Worm (Caenorhabditis elegans): ENCODE measurements around the gene ttr-33.
A peak's percentile ranks its signal among the peaks of the same experiment; 100 is the strongest.

Gene ttr-33

ce11 chrV:7804801-7805163 lies 32.9 kb downstream of the ttr-33 start, which contains the start of gene xpo-1:
xpo-1 (plus strand) TSS chrV:7805064.
- TF ChIP-seq che-1 (tag; optimal IDR thresholded peaks at IDR 0.05) (no peak), pag-3 (tag; optimal IDR thresholded peaks at IDR 0.05; ENCODE audit: borderline replicate concordance) (no peak), odd-2 (tag; optimal IDR thresholded peaks at IDR 0.05) (no peak), nhr-11 (tag; optimal IDR thresholded peaks at IDR 0.05) (no peak), fkh-10 (GFP tag; optimal IDR thresholded peaks at IDR 0.05) (no peak), Y22D7AL.16 (tag; optimal IDR thresholded peaks at IDR 0.05) (no peak), ceh-9 (tag; optimal IDR thresholded peaks at IDR 0.05) (no peak), npax-4 (tag; optimal IDR thresholded peaks at IDR 0.05) (no peak), ahr-1 (tag; optimal IDR thresholded peaks at IDR 0.05) (no peak), pax-1 (tag; optimal IDR thresholded peaks at IDR 0.05) (no peak), ceh-19 (GFP tag; optimal IDR thresholded peaks at IDR 0.05) (no peak), eyg-1 (tag; optimal IDR thresholded peaks at IDR 0.05) (no peak), madf-2 (tag; optimal IDR thresholded peaks at IDR 0.05) (no peak), fax-1 (tag; optimal IDR thresholded peaks at IDR 0.05) (no peak), pros-1 (tag; optimal IDR thresholded peaks at IDR 0.05) (no peak)

ce11 chrV:7804064-7804800 lies 33.5 kb downstream of the ttr-33 start, which contains the start of gene uvs-1:
uvs-1 (minus strand) TSS chrV:7804208.
- TF ChIP-seq Y22D7AL.16 (tag; optimal IDR thresholded peaks at IDR 0.05) (no peak), odd-2 (tag; optimal IDR thresholded peaks at IDR 0.05) (no peak), hlh-30 (tag; optimal IDR thresholded peaks at IDR 0.05; ENCODE audit: insufficient read depth) (peak; percentile 94), pha-2 (tag; optimal IDR thresholded peaks at IDR 0.05) (peak; percentile 13), ceh-34 (tag; optimal IDR thresholded peaks at IDR 0.05) (peak; percentile 1), ceh-31 (tag; optimal IDR thresholded peaks at IDR 0.05) (peak; percentile 41), tbx-2 (tag; optimal IDR thresholded peaks at IDR 0.05) (peak; percentile 60), ceh-18 (tag; optimal IDR thresholded peaks at IDR 0.05) (no peak), pat-9 (tag; optimal IDR thresholded peaks at IDR 0.05) (no peak), unc-86 (tag; optimal IDR thresholded peaks at IDR 0.05) (no peak)

ce11 chrV:7803563-7803962 lies 34.1 kb downstream of the ttr-33 start:
- TF ChIP-seq sdc-2 (tag; optimal IDR thresholded peaks at IDR 0.05) = no peak
- no peak for TF ChIP-seq fkh-6 (tag; optimal IDR thresholded peaks at IDR 0.05)
- no peak for TF ChIP-seq fax-1 (tag; optimal IDR thresholded peaks at IDR 0.05)
- TF ChIP-seq unc-86 (tag; optimal IDR thresholded peaks at IDR 0.05) = no peak
- no peak for TF ChIP-seq tbx-7 (tag; optimal IDR thresholded peaks at IDR 0.05)
- no peak for TF ChIP-seq rnt-1 (tag; optimal IDR thresholded peaks at IDR 0.05)
- no peak for TF ChIP-seq ceh-2 (tag; optimal IDR thresholded peaks at IDR 0.05)
- no peak for TF ChIP-seq ahr-1 (tag; optimal IDR thresholded peaks at IDR 0.05)
- TF ChIP-seq unc-42 (tag; optimal IDR thresholded peaks at IDR 0.05) = no peak
- TF ChIP-seq hlh-30 (tag; optimal IDR thresholded peaks at IDR 0.05; ENCODE audit: insufficient read depth) = no peak
- no peak for TF ChIP-seq ztf-16 (tag; optimal IDR thresholded peaks at IDR 0.05)
- no peak for TF ChIP-seq nfya-1 (tag; optimal IDR thresholded peaks at IDR 0.05)
- no peak for TF ChIP-seq C38D4.7 (GFP tag; optimal IDR thresholded peaks at IDR 0.05)
- TF ChIP-seq ceh-19 (GFP tag; optimal IDR thresholded peaks at IDR 0.05) = no peak
- no peak for TF ChIP-seq K02D7.2 (tag; optimal IDR thresholded peaks at IDR 0.05)
- TF ChIP-seq ceh-48 (tag; optimal IDR thresholded peaks at IDR 0.05) = no peak
- no peak for TF ChIP-seq ceh-30 (tag; optimal IDR thresholded peaks at IDR 0.05)

ce11 chrV:7798079-7798478 lies 39.6 kb downstream of the ttr-33 start, which contains the start of gene ZK742.7:
ZK742.7 (plus strand) TSS chrV:7798379.
- no peak for TF ChIP-seq pqm-1 (tag; optimal IDR thresholded peaks at IDR 0.05)
- TF ChIP-seq ceh-2 (tag; optimal IDR thresholded peaks at IDR 0.05) = no peak
- TF ChIP-seq npax-4 (tag; optimal IDR thresholded peaks at IDR 0.05) = no peak
- no peak for TF ChIP-seq madf-2 (tag; optimal IDR thresholded peaks at IDR 0.05)
- TF ChIP-seq K09A11.1 (tag; optimal IDR thresholded peaks at IDR 0.05; ENCODE audit: insufficient read depth) = no peak
- TF ChIP-seq ceh-24 (tag; optimal IDR thresholded peaks at IDR 0.05) = no peak
- TF ChIP-seq fkh-10 (GFP tag; optimal IDR thresholded peaks at IDR 0.05) = no peak
- TF ChIP-seq gmeb-2 (tag; optimal IDR thresholded peaks at IDR 0.05) = no peak
- no peak for TF ChIP-seq sdc-2 (tag; optimal IDR thresholded peaks at IDR 0.05)
- TF ChIP-seq dmd-4 (tag; optimal IDR thresholded peaks at IDR 0.05; ENCODE audit: borderline replicate concordance) = no peak
- TF ChIP-seq ztf-16 (tag; optimal IDR thresholded peaks at IDR 0.05) = no peak
- no peak for TF ChIP-seq rnt-1 (tag; optimal IDR thresholded peaks at IDR 0.05)
- no peak for TF ChIP-seq pag-3 (tag; optimal IDR thresholded peaks at IDR 0.05; ENCODE audit: borderline replicate concordance)
- no peak for TF ChIP-seq hlh-13 (GFP tag; optimal IDR thresholded peaks at IDR 0.05)
- no peak for TF ChIP-seq fax-1 (tag; optimal IDR thresholded peaks at IDR 0.05)
- TF ChIP-seq mec-3 (tag; optimal IDR thresholded peaks at IDR 0.05; ENCODE audit: borderline replicate concordance) = no peak
- TF ChIP-seq C08G9.2 (tag; optimal IDR thresholded peaks at IDR 0.05) = no peak
- TF ChIP-seq ceh-34 (tag; optimal IDR thresholded peaks at IDR 0.05) = no peak

Measured in whole organism, late embryonic.